Fruit fly (Drosophila melanogaster): ENCODE results near the gene Atg13.

DNA sequence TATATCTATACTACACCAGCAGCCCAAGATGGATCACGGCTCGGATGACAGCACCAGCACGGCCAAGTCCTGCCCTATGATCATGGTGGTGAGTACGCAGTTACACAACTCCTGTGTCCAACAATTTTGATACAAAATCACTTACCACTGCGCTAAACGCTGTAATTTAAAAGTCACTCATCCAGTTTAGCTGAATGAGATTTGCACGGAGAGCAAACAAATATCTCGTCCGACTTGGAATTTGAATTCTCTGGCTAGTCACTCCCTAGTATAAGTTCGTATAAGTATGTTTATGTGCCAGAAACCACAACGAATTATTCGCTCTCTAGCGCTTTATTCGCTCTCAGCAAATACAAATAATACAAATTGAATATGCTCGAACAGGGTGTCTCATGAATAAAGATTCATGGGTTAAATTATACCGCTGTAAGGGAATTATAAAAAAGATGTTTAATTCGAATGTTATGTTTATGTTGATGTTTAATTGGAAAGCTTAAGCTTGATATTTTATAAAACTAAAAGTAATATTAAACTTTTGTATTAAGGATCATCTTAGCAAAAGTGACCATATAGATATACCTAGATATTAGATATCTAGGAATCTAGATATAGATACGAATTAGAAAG lies 31.8 kb upstream of the Atg13 start:
- TF ChIP-seq CG4496 (GFP tag; IDR thresholded peaks at IDR 0.05) (0 out of 3 replicates have a peak, but pooled peaks have one; percentile 21), Ets98B (GFP tag; IDR thresholded peaks at IDR 0.05) (peak; percentile 60; the same call in 1 of the 2 replicates), CG8301 (tag; optimal IDR thresholded peaks at IDR 0.05) (no peak), Snoo (tag; optimal IDR thresholded peaks at IDR 0.05) (no peak), CG10348 (GFP tag; IDR thresholded peaks at IDR 0.05) (no peak), gl (tag; optimal IDR thresholded peaks at IDR 0.05) (no peak), rn (GFP tag; IDR thresholded peaks at IDR 0.05) (no peak), CG12605 (GFP tag; IDR thresholded peaks at IDR 0.05) (peak; percentile 65), CG34367 (tag; optimal IDR thresholded peaks at IDR 0.05) (no peak), CG14655 (GFP tag; optimal IDR thresholded peaks at IDR 0.05) (no peak), CG15710 (tag; optimal IDR thresholded peaks at IDR 0.05) (no peak)

Measured in whole organism, pupa.